Worm (Caenorhabditis elegans) whole organism, L3 larva: ENCODE measurements around the gene F07C3.16.

Source experiments
- ama-1 ChIP-seq: fragments of 150-350 bp; optimal IDR thresholded peaks from 2 replicates; lab custom pipeline; 2018
- daf-12 ChIP-seq: fragments of 150-350 bp; optimal IDR thresholded peaks from 2 replicates; lab custom pipeline; 2014; ENCODE audit warnings: missing biosample characterization, missing genetic modification reagents, missing genetic modification characterization
- elt-1 ChIP-seq: fragments of 150-350 bp; optimal IDR thresholded peaks from 2 replicates; lab custom pipeline; 2014; ENCODE audit warnings: missing biosample characterization, missing genetic modification characterization
- fkh-10 ChIP-seq: sonication (generic microtip); optimal IDR thresholded peaks from 2 replicates; lab custom pipeline; 2017; ENCODE audit warnings: missing biosample characterization, missing genetic modification reagents, missing genetic modification characterization
- fos-1 ChIP-seq: fragments of 150-350 bp; optimal IDR thresholded peaks from 2 replicates; lab custom pipeline; 2014; ENCODE audit warnings: missing biosample characterization, missing genetic modification characterization
- lin-39 ChIP-seq: fragments of 150-350 bp; optimal IDR thresholded peaks from 2 replicates; lab custom pipeline; 2018; ENCODE audit warnings: missing biosample characterization, missing genetic modification reagents, missing genetic modification characterization
- mdl-1 ChIP-seq: fragments of 150-350 bp; optimal IDR thresholded peaks from 2 replicates; lab custom pipeline; 2014; ENCODE audit warnings: missing biosample characterization, missing genetic modification characterization
- nhr-11 ChIP-seq: fragments of 150-350 bp; optimal IDR thresholded peaks from 2 replicates; lab custom pipeline; 2014; ENCODE audit warnings: missing biosample characterization, missing genetic modification characterization
- nhr-12 ChIP-seq: fragments of 150-350 bp; optimal IDR thresholded peaks from 2 replicates; lab custom pipeline; 2014; ENCODE audit warnings: missing biosample characterization, missing genetic modification characterization
- skn-1 ChIP-seq: fragments of 150-350 bp; optimal IDR thresholded peaks from 2 replicates; lab custom pipeline; 2014; ENCODE audit warnings: missing biosample characterization, missing genetic modification characterization
- snpc-4 ChIP-seq: fragments of 150-350 bp; optimal IDR thresholded peaks from 2 replicates; lab custom pipeline; 2014; ENCODE audit warnings: missing biosample characterization, missing genetic modification characterization
- ztf-11 ChIP-seq: fragments of 150-350 bp; optimal IDR thresholded peaks from 2 replicates; lab custom pipeline; 2014; ENCODE audit warnings: missing biosample characterization, missing genetic modification characterization

DNA sequence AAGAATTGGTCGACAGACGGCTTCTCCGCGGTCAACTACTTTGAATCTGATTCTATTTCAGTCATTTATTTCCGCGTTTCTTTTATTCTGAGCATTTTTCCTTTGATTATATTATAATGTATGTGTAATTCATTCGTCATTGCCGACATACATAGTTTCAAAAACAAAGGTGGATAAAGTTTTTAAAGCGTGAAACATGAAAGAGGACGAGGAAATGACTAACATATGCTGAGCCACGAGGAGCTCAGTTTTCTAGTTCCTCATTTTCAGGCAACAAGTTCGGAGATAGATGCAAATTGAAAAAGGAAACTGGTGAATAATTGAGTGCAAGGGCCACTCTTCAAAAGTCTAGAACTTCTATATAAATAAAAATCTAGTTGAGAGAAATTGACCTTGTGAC, 10.8 kb upstream of the F07C3.16 start:
- TF ChIP-seq mdl-1 (tag; lab: Kevin White, UChicago) = no peak
- TF ChIP-seq nhr-11 (tag; lab: Kevin White, UChicago) = no peak
- no peak for TF ChIP-seq nhr-12 (tag; lab: Kevin White, UChicago)
- no peak for TF ChIP-seq fos-1 (tag; lab: Kevin White, UChicago)
- no peak for TF ChIP-seq ama-1 (lab: Kevin White, UChicago)
- TF ChIP-seq fkh-10 (GFP tag; lab: Kevin White, UChicago) = no peak
- no peak for TF ChIP-seq ztf-11 (tag; lab: Kevin White, UChicago)
- no peak for TF ChIP-seq daf-12 (tag; lab: Kevin White, UChicago)
- no peak for TF ChIP-seq snpc-4 (tag; lab: Kevin White, UChicago)
- no peak for TF ChIP-seq skn-1 (tag; lab: Kevin White, UChicago)
- no peak for TF ChIP-seq lin-39 (tag; lab: Kevin White, UChicago)
- TF ChIP-seq elt-1 = no peak
